In genomic region chr2L:8001694-8002627, dm6 we compare ENCODE assay signal across 1 fruit fly cellular context.
TF ChIP-seq lines count a peak whose summit lies in the region.

No protein-coding gene starts in this region.

TF ChIP-seq in whole organism, embryonic, 481 proteins besides CTCF, POLR2A, EP300 and RAD21 (continued from another document and continues in another):
- TF ChIP-seq CG15011 (GFP tag; optimal IDR thresholded peaks at IDR 0.05; lab: Kevin White, UChicago) (peak; percentile 86), CG11560 (tag; IDR thresholded peaks at IDR 0.05; lab: Robert Waterston, UW) (peak; percentile 77), gcm2 (GFP tag; optimal IDR thresholded peaks at IDR 0.05; lab: Kevin White, UChicago) (peak; percentile 66), CG3407 (GFP tag; optimal IDR thresholded peaks at IDR 0.05; lab: Kevin White, UChicago) (peak; percentile 71), CG2678 (tag; optimal IDR thresholded peaks at IDR 0.05; lab: Kevin White, UChicago) (peak; percentile 95), grau (tag; optimal IDR thresholded peaks at IDR 0.05; lab: Kevin White, UChicago) (peak; percentile 91), vvl (GFP tag; IDR thresholded peaks at IDR 0.05; lab: Robert Waterston, UW) (peak; percentile 89), Xrp1 (GFP tag; IDR thresholded peaks at IDR 0.05; lab: Robert Waterston, UW) (peak; percentile 87), zen2 (GFP tag; IDR thresholded peaks at IDR 0.05; lab: Robert Waterston, UW; ENCODE audit: partially characterized antibody) (no peak), Awh (GFP tag; IDR thresholded peaks at IDR 0.05; lab: Robert Waterston, UW) (peak; percentile 53; the same call in 1 of the 2 replicates), CG12155 (GFP tag; optimal IDR thresholded peaks at IDR 0.05; lab: Kevin White, UChicago) (peak; percentile 71), CG15073 (GFP tag; optimal IDR thresholded peaks at IDR 0.05; lab: Kevin White, UChicago) (no peak), Dip3 (GFP tag; optimal IDR thresholded peaks at IDR 0.05; lab: Kevin White, UChicago) (peak; percentile 66), p53 (GFP tag; optimal IDR thresholded peaks at IDR 0.05; lab: Kevin White, UChicago) (peak; percentile 24), CG7745 (tag; optimal IDR thresholded peaks at IDR 0.05; lab: Kevin White, UChicago) (no peak), trem (tag; optimal IDR thresholded peaks at IDR 0.05; lab: Kevin White, UChicago) (peak; percentile 70), Nf-YC (tag; optimal IDR thresholded peaks at IDR 0.05; lab: Kevin White, UChicago) (peak; percentile 85), CG14860 (GFP tag; IDR thresholded peaks at IDR 0.05; lab: Robert Waterston, UW; ENCODE audit: partially characterized antibody) (no peak), E2f1 (GFP tag; IDR thresholded peaks at IDR 0.05; lab: Robert Waterston, UW) (peak; percentile 71), CG8359 (GFP tag; optimal IDR thresholded peaks at IDR 0.05; lab: Kevin White, UChicago; ENCODE audit: borderline replicate concordance) (peak; percentile 68), z (GFP tag; IDR thresholded peaks at IDR 0.05; lab: Robert Waterston, UW) (no peak), dysf (GFP tag; IDR thresholded peaks at IDR 0.05; lab: Robert Waterston, UW) (peak; percentile 93), org-1 (GFP tag; optimal IDR thresholded peaks at IDR 0.05; lab: Kevin White, UChicago) (peak; percentile 88), chif (GFP tag; optimal IDR thresholded peaks at IDR 0.05; lab: Kevin White, UChicago) (peak; percentile 83 to 84), gro (GFP tag; optimal IDR thresholded peaks at IDR 0.05; lab: Kevin White, UChicago) (peak; percentile 62), CG7839 (tag; optimal IDR thresholded peaks at IDR 0.05; lab: Kevin White, UChicago) (peak; percentile 92), CG3163 (GFP tag; optimal IDR thresholded peaks at IDR 0.05; lab: Kevin White, UChicago) (peak; percentile 48), CG15601 (tag; optimal IDR thresholded peaks at IDR 0.05; lab: Kevin White, UChicago) (peak; percentile 65), amos (GFP tag; IDR thresholded peaks at IDR 0.05; lab: Robert Waterston, UW; ENCODE audit: partially characterized antibody) (no peak), CG1647 (GFP tag; optimal IDR thresholded peaks at IDR 0.05; lab: Kevin White, UChicago) (peak; percentile 50), Nf-YA (GFP tag; IDR thresholded peaks at IDR 0.05; lab: Robert Waterston, UW) (peak; percentile 62), yki (optimal IDR thresholded peaks at IDR 0.05; lab: Kevin White, UChicago) (no peak), ssp (GFP tag; IDR thresholded peaks at IDR 0.05; lab: Robert Waterston, UW) (peak; percentile 73), Blimp-1 (GFP tag; optimal IDR thresholded peaks at IDR 0.05; lab: Kevin White, UChicago) (peak; percentile 76), Side (GFP tag; optimal IDR thresholded peaks at IDR 0.05; lab: Kevin White, UChicago) (peak; percentile 82), Rx (GFP tag; IDR thresholded peaks at IDR 0.05; lab: Robert Waterston, UW) (no peak; the same call in 1 of the 2 replicates), Mes4 (GFP tag; optimal IDR thresholded peaks at IDR 0.05; lab: Kevin White, UChicago) (peak; percentile 70), Nf-YB (GFP tag; optimal IDR thresholded peaks at IDR 0.05; lab: Kevin White, UChicago) (peak; percentile 71), CG14965 (GFP tag; optimal IDR thresholded peaks at IDR 0.05; lab: Kevin White, UChicago; ENCODE audit: borderline replicate concordance) (no peak), zen (tag; optimal IDR thresholded peaks at IDR 0.05; lab: Kevin White, UChicago) (peak; percentile 76), ac (GFP tag; optimal IDR thresholded peaks at IDR 0.05; lab: Kevin White, UChicago) (peak; percentile 81), Myb (GFP tag; optimal IDR thresholded peaks at IDR 0.05; lab: Kevin White, UChicago) (peak; percentile 61), CG18262 (tag; optimal IDR thresholded peaks at IDR 0.05; lab: Kevin White, UChicago) (peak; percentile 93), ttk (GFP tag; IDR thresholded peaks at IDR 0.05; lab: Robert Waterston, UW) (peak; percentile 80), dmrt99B (tag; optimal IDR thresholded peaks at IDR 0.05; lab: Kevin White, UChicago) (peak; percentile 93), aop (GFP tag; IDR thresholded peaks at IDR 0.05; lab: Robert Waterston, UW) (no peak), stwl (tag; optimal IDR thresholded peaks at IDR 0.05; lab: Kevin White, UChicago) (no peak), CG12071 (GFP tag; optimal IDR thresholded peaks at IDR 0.05; lab: Kevin White, UChicago) (peak; percentile 7), CG11247 (GFP tag; IDR thresholded peaks at IDR 0.05; lab: Robert Waterston, UW) (peak; percentile 63; the same call in 1 of the 2 replicates), CG8281 (tag; optimal IDR thresholded peaks at IDR 0.05; lab: Kevin White, UChicago) (peak; percentile 74), CG4617 (GFP tag; optimal IDR thresholded peaks at IDR 0.05; lab: Kevin White, UChicago; ENCODE audit: borderline replicate concordance) (peak; percentile 41), CG11504 (tag; optimal IDR thresholded peaks at IDR 0.05; lab: Kevin White, UChicago) (peak; percentile 91), Aef1 (GFP tag; IDR thresholded peaks at IDR 0.05; lab: Robert Waterston, UW) (peak; percentile 79; the same call in 2 of the 3 replicates), her (GFP tag; optimal IDR thresholded peaks at IDR 0.05; lab: Kevin White, UChicago) (peak; percentile 80), Med (GFP tag; lab: Kevin White, UChicago) (peak; percentile 93), ems (GFP tag; optimal IDR thresholded peaks at IDR 0.05; lab: Kevin White, UChicago) (peak; percentile 90), gcm (GFP tag; optimal IDR thresholded peaks at IDR 0.05; lab: Kevin White, UChicago) (peak; percentile 78), Dek (tag; optimal IDR thresholded peaks at IDR 0.05; lab: Kevin White, UChicago) (peak; percentile 81), Hr51 (GFP tag; optimal IDR thresholded peaks at IDR 0.05; lab: Kevin White, UChicago) (peak; percentile 75 to 95), CG18764 (GFP tag; optimal IDR thresholded peaks at IDR 0.05; lab: Kevin White, UChicago) (peak; percentile 65), CG9817 (tag; optimal IDR thresholded peaks at IDR 0.05; lab: Kevin White, UChicago) (peak; percentile 79), fu2 (GFP tag; optimal IDR thresholded peaks at IDR 0.05; lab: Kevin White, UChicago) (peak; percentile 73), klu (GFP tag; IDR thresholded peaks at IDR 0.05; lab: Robert Waterston, UW) (peak; percentile 79), CG7928 (GFP tag; optimal IDR thresholded peaks at IDR 0.05; lab: Kevin White, UChicago) (peak; percentile 25), CG4404 (GFP tag; IDR thresholded peaks at IDR 0.05; lab: Robert Waterston, UW) (peak; percentile 79), CG8388 (GFP tag; optimal IDR thresholded peaks at IDR 0.05; lab: Kevin White, UChicago) (peak; percentile 74), CG13123 (GFP tag; optimal IDR thresholded peaks at IDR 0.05; lab: Kevin White, UChicago) (peak; percentile 44), Gug (GFP tag; IDR thresholded peaks at IDR 0.05; lab: Robert Waterston, UW) (peak; percentile 86), cas (GFP tag; IDR thresholded peaks at IDR 0.05; lab: Robert Waterston, UW) (0 out of 2 replicates have a peak, but pooled peaks have one; percentile 27), fru (optimal IDR thresholded peaks at IDR 0.05; lab: Kevin White, UChicago) (no peak), CG13296 (GFP tag; optimal IDR thresholded peaks at IDR 0.05; lab: Kevin White, UChicago) (peak; percentile 93), stc (GFP tag; IDR thresholded peaks at IDR 0.05; lab: Robert Waterston, UW) (peak; percentile 71), phol (tag; optimal IDR thresholded peaks at IDR 0.05; lab: Kevin White, UChicago) (peak; percentile 90), Deaf1 (tag; optimal IDR thresholded peaks at IDR 0.05; lab: Kevin White, UChicago) (peak; percentile 69), CG9932 (GFP tag; IDR thresholded peaks at IDR 0.05; lab: Robert Waterston, UW) (peak; percentile 68), tx (GFP tag; optimal IDR thresholded peaks at IDR 0.05; lab: Kevin White, UChicago) (peak; percentile 69), tna (GFP tag; IDR thresholded peaks at IDR 0.05; lab: Robert Waterston, UW; ENCODE audit: partially characterized antibody) (no peak), Gsc (GFP tag; IDR thresholded peaks at IDR 0.05; lab: Robert Waterston, UW) (no peak), CG10979 (tag; optimal IDR thresholded peaks at IDR 0.05; lab: Kevin White, UChicago) (peak; percentile 88), en (GFP tag; optimal IDR thresholded peaks at IDR 0.05; lab: Kevin White, UChicago) (peak; percentile 35), C15 (GFP tag; IDR thresholded peaks at IDR 0.05; lab: Robert Waterston, UW) (peak; percentile 20; the same call in 1 of the 3 replicates), scrt (GFP tag; optimal IDR thresholded peaks at IDR 0.05; lab: Kevin White, UChicago) (peak; percentile 75), CG12299 (tag; optimal IDR thresholded peaks at IDR 0.05; lab: Kevin White, UChicago) (peak; percentile 63), fd64A (GFP tag; optimal IDR thresholded peaks at IDR 0.05; lab: Kevin White, UChicago) (peak; percentile 37), CG6765 (GFP tag; optimal IDR thresholded peaks at IDR 0.05; lab: Kevin White, UChicago) (peak; percentile 81), luna (GFP tag; optimal IDR thresholded peaks at IDR 0.05; lab: Kevin White, UChicago) (no peak), CG3838 (GFP tag; optimal IDR thresholded peaks at IDR 0.05; lab: Kevin White, UChicago) (peak; percentile 69), CG10321 (GFP tag; IDR thresholded peaks at IDR 0.05; lab: Robert Waterston, UW) (peak; percentile 50; the same call in 1 of the 2 replicates), CG12219 (GFP tag; optimal IDR thresholded peaks at IDR 0.05; lab: Kevin White, UChicago) (peak; percentile 72), pb (GFP tag; optimal IDR thresholded peaks at IDR 0.05; lab: Kevin White, UChicago) (peak; percentile 63), GATAe (GFP tag; conservative IDR thresholded peaks at IDR 0.05; lab: Robert Waterston, UW) (peak; percentile 70), CG30020 (tag; optimal IDR thresholded peaks at IDR 0.05; lab: Kevin White, UChicago) (peak; percentile 58), usp (GFP tag; optimal IDR thresholded peaks at IDR 0.05; lab: Kevin White, UChicago) (no peak), CrebB (tag; optimal IDR thresholded peaks at IDR 0.05; lab: Kevin White, UChicago) (peak; percentile 17), Hr3 (GFP tag; optimal IDR thresholded peaks at IDR 0.05; lab: Kevin White, UChicago) (peak; percentile 83), Eip74EF (GFP tag; optimal IDR thresholded peaks at IDR 0.05; lab: Kevin White, UChicago) (peak in 1 of 2 experiments; percentile 90), ro (GFP tag; IDR thresholded peaks at IDR 0.05; lab: Robert Waterston, UW) (0 out of 2 replicates have a peak, but pooled peaks have one; percentile 39), NfI (GFP tag; optimal IDR thresholded peaks at IDR 0.05; lab: Kevin White, UChicago) (peak; percentile 88), TFAM (GFP tag; optimal IDR thresholded peaks at IDR 0.05; lab: Kevin White, UChicago) (no peak), Doc3 (GFP tag; IDR thresholded peaks at IDR 0.05; lab: Robert Waterston, UW; ENCODE audit: partially characterized antibody) (no peak), CG3065 (GFP tag; optimal IDR thresholded peaks at IDR 0.05; lab: Kevin White, UChicago) (peak; percentile 56), exex (tag; optimal IDR thresholded peaks at IDR 0.05; lab: Kevin White, UChicago) (peak; percentile 46), CG16815 (GFP tag; optimal IDR thresholded peaks at IDR 0.05; lab: Kevin White, UChicago) (peak; percentile 84), NK7.1 (GFP tag; optimal IDR thresholded peaks at IDR 0.05; lab: Kevin White, UChicago) (peak; percentile 65), sna (GFP tag; IDR thresholded peaks at IDR 0.05; lab: Robert Waterston, UW; ENCODE audit: partially characterized antibody) (no peak), CG12236 (GFP tag; optimal IDR thresholded peaks at IDR 0.05; lab: Kevin White, UChicago) (peak; percentile 73), ato (GFP tag; IDR thresholded peaks at IDR 0.05; lab: Robert Waterston, UW; ENCODE audit: partially characterized antibody) (no peak), Opbp (GFP tag; IDR thresholded peaks at IDR 0.05; lab: Robert Waterston, UW; ENCODE audit: partially characterized antibody) (no peak), CG33213 (GFP tag; optimal IDR thresholded peaks at IDR 0.05; lab: Kevin White, UChicago) (peak; percentile 35), CG31388 (GFP tag; optimal IDR thresholded peaks at IDR 0.05; lab: Kevin White, UChicago) (peak; percentile 57), ap (GFP tag; IDR thresholded peaks at IDR 0.05; lab: Robert Waterston, UW) (peak; percentile 69), CG10274 (GFP tag; optimal IDR thresholded peaks at IDR 0.05; lab: Kevin White, UChicago) (peak; percentile 74), CG9215 (GFP tag; IDR thresholded peaks at IDR 0.05; lab: Robert Waterston, UW) (peak; percentile 81), Dll (GFP tag; IDR thresholded peaks at IDR 0.05; lab: Robert Waterston, UW; ENCODE audit: partially characterized antibody) (no peak), CG3726 (GFP tag; IDR thresholded peaks at IDR 0.05; lab: Robert Waterston, UW) (peak; percentile 68; the same call in 1 of the 3 replicates), ham (GFP tag; IDR thresholded peaks at IDR 0.05; lab: Robert Waterston, UW) (0 out of 2 replicates have a peak, but pooled peaks have one; percentile 29), dati (GFP tag; IDR thresholded peaks at IDR 0.05; lab: Robert Waterston, UW) (peak; percentile 45; the same call in 1 of the 2 replicates), ftz-f1 (GFP tag; optimal IDR thresholded peaks at IDR 0.05; lab: Kevin White, UChicago) (no peak), CG2199 (GFP tag; IDR thresholded peaks at IDR 0.05; lab: Robert Waterston, UW) (peak; percentile 28; the same call in 2 of the 3 replicates), kni (GFP tag; optimal IDR thresholded peaks at IDR 0.05; lab: Kevin White, UChicago) (peak; percentile 41), wor (GFP tag; IDR thresholded peaks at IDR 0.05; lab: Robert Waterston, UW) (peak; percentile 65), Mrtf (GFP tag; IDR thresholded peaks at IDR 0.05; lab: Robert Waterston, UW) (peak; percentile 79), CG32532 (GFP tag; IDR thresholded peaks at IDR 0.05; lab: Robert Waterston, UW) (peak; percentile 85), CG13775 (GFP tag; optimal IDR thresholded peaks at IDR 0.05; lab: Kevin White, UChicago) (peak; percentile 88), seq (GFP tag; IDR thresholded peaks at IDR 0.05; lab: Robert Waterston, UW) (peak; percentile 89), nerfin-1 (tag; optimal IDR thresholded peaks at IDR 0.05; lab: Kevin White, UChicago) (peak; percentile 85), slbo (GFP tag; IDR thresholded peaks at IDR 0.05; lab: Robert Waterston, UW) (peak; percentile 81), CG17568 (GFP tag; optimal IDR thresholded peaks at IDR 0.05; lab: Kevin White, UChicago) (peak; percentile 79), Hand (GFP tag; optimal IDR thresholded peaks at IDR 0.05; lab: Kevin White, UChicago) (peak; percentile 79)
